Fruit fly (Drosophila melanogaster): ENCODE measurements around the gene mtSSB.

The mtSSB gene

dm6 chr3R:16223252-16224037 is 18.4 kb upstream of the mtSSB start:
- TF ChIP-seq Myc (optimal IDR thresholded peaks at IDR 0.05) (no peak), psq (optimal IDR thresholded peaks at IDR 0.05) (no peak), insv (optimal IDR thresholded peaks at IDR 0.05) (no peak), Sin3A (optimal IDR thresholded peaks at IDR 0.05) (no peak), ttk (optimal IDR thresholded peaks at IDR 0.05) (no peak), h (optimal IDR thresholded peaks at IDR 0.05) (no peak)

- TF ChIP-seq insv (optimal IDR thresholded peaks at IDR 0.05) (no peak), psq (optimal IDR thresholded peaks at IDR 0.05) (no peak), h (optimal IDR thresholded peaks at IDR 0.05) (no peak), ttk (optimal IDR thresholded peaks at IDR 0.05) (no peak), Myc (optimal IDR thresholded peaks at IDR 0.05) (no peak)
These were observed 17.4 kb upstream of the mtSSB start for dm6 chr3R:16222300-16222903.

dm6 chr3R:16221359-16222299 is 16.6 kb upstream of the mtSSB start:
- TF ChIP-seq Sin3A (optimal IDR thresholded peaks at IDR 0.05), result no peak
- TF ChIP-seq psq (optimal IDR thresholded peaks at IDR 0.05), result no peak
- no peak for TF ChIP-seq h (optimal IDR thresholded peaks at IDR 0.05)
- no peak for TF ChIP-seq ttk (optimal IDR thresholded peaks at IDR 0.05)
- TF ChIP-seq insv (optimal IDR thresholded peaks at IDR 0.05), result no peak
- TF ChIP-seq Myc (optimal IDR thresholded peaks at IDR 0.05), result no peak

- no peak for TF ChIP-seq h (optimal IDR thresholded peaks at IDR 0.05)
- TF ChIP-seq insv (optimal IDR thresholded peaks at IDR 0.05), result no peak
- TF ChIP-seq Myc (optimal IDR thresholded peaks at IDR 0.05), result no peak
- no peak for TF ChIP-seq Sin3A (optimal IDR thresholded peaks at IDR 0.05)
- no peak for TF ChIP-seq ttk (optimal IDR thresholded peaks at IDR 0.05)
- TF ChIP-seq psq (optimal IDR thresholded peaks at IDR 0.05), result no peak
These were observed 15.8 kb upstream of the mtSSB start for dm6 chr3R:16220854-16221253.

dm6 chr3R:16220050-16220670 is 15.1 kb upstream of the mtSSB start:
- TF ChIP-seq ttk (optimal IDR thresholded peaks at IDR 0.05), result no peak
- no peak for TF ChIP-seq h (optimal IDR thresholded peaks at IDR 0.05)
- no peak for TF ChIP-seq Sin3A (optimal IDR thresholded peaks at IDR 0.05)
- no peak for TF ChIP-seq Myc (optimal IDR thresholded peaks at IDR 0.05)
- TF ChIP-seq psq (optimal IDR thresholded peaks at IDR 0.05), result no peak
- no peak for TF ChIP-seq insv (optimal IDR thresholded peaks at IDR 0.05)

- TF ChIP-seq insv (optimal IDR thresholded peaks at IDR 0.05), result no peak
- no peak for TF ChIP-seq ttk (optimal IDR thresholded peaks at IDR 0.05)
- TF ChIP-seq psq (optimal IDR thresholded peaks at IDR 0.05), result no peak
- TF ChIP-seq Sin3A (optimal IDR thresholded peaks at IDR 0.05), result no peak
- no peak for TF ChIP-seq Myc (optimal IDR thresholded peaks at IDR 0.05)
- TF ChIP-seq h (optimal IDR thresholded peaks at IDR 0.05), result no peak
These were observed 13.4 kb upstream of the mtSSB start for dm6 chr3R:16218251-16219030.

dm6 chr3R:16217368-16217767 is 12.3 kb upstream of the mtSSB start:
- TF ChIP-seq ttk (optimal IDR thresholded peaks at IDR 0.05), result no peak
- no peak for TF ChIP-seq h (optimal IDR thresholded peaks at IDR 0.05)
- no peak for TF ChIP-seq insv (optimal IDR thresholded peaks at IDR 0.05)
- TF ChIP-seq Sin3A (optimal IDR thresholded peaks at IDR 0.05), result no peak

dm6 chr3R:16215319-16215701 is 10.3 kb upstream of the mtSSB start:
- no peak for TF ChIP-seq h (optimal IDR thresholded peaks at IDR 0.05)
- no peak for TF ChIP-seq Myc (optimal IDR thresholded peaks at IDR 0.05)
- no peak for TF ChIP-seq Sin3A (optimal IDR thresholded peaks at IDR 0.05)
- TF ChIP-seq psq (optimal IDR thresholded peaks at IDR 0.05), result no peak
- no peak for TF ChIP-seq insv (optimal IDR thresholded peaks at IDR 0.05)
- no peak for TF ChIP-seq ttk (optimal IDR thresholded peaks at IDR 0.05)

dm6 chr3R:16214474-16215318 is 9.6 kb upstream of the mtSSB start:
- no peak for TF ChIP-seq Myc (optimal IDR thresholded peaks at IDR 0.05)
- TF ChIP-seq insv (optimal IDR thresholded peaks at IDR 0.05), result no peak
- TF ChIP-seq ttk (optimal IDR thresholded peaks at IDR 0.05), result no peak
- no peak for TF ChIP-seq h (optimal IDR thresholded peaks at IDR 0.05)
- no peak for TF ChIP-seq Sin3A (optimal IDR thresholded peaks at IDR 0.05)
- TF ChIP-seq psq (optimal IDR thresholded peaks at IDR 0.05), result no peak

dm6 chr3R:16213792-16214473 is 8.9 kb upstream of the mtSSB start:
- TF ChIP-seq Sin3A (optimal IDR thresholded peaks at IDR 0.05) (no peak), h (optimal IDR thresholded peaks at IDR 0.05) (no peak), Myc (optimal IDR thresholded peaks at IDR 0.05) (no peak), ttk (optimal IDR thresholded peaks at IDR 0.05) (no peak), psq (optimal IDR thresholded peaks at IDR 0.05) (no peak)
